Worm (Caenorhabditis elegans): ENCODE data around the gene C16B8.3.

The C16B8.3 gene

ce11 chrX:3937884-3938283, 30.6 kb downstream of the C16B8.3 start:
- TF ChIP-seq sptf-2 (GFP tag; optimal IDR thresholded peaks at IDR 0.05) (no peak), tlf-1 (GFP tag; optimal IDR thresholded peaks at IDR 0.05) (no peak), hlh-12 (tag; optimal IDR thresholded peaks at IDR 0.05) (no peak), dpff-1 (tag; optimal IDR thresholded peaks at IDR 0.05) (no peak), Y53F4B.3 (GFP tag; IDR thresholded peaks at IDR 0.05) (no peak), F23B12.7 (tag; optimal IDR thresholded peaks at IDR 0.05; ENCODE audit: insufficient read depth) (no peak), ceh-100 (GFP tag; IDR thresholded peaks at IDR 0.05) (no peak), ceh-27 (GFP tag; optimal IDR thresholded peaks at IDR 0.05) (no peak), mxl-1 (tag; optimal IDR thresholded peaks at IDR 0.05) (no peak), nfya-2 (GFP tag; IDR thresholded peaks at IDR 0.05) (no peak)

ce11 chrX:3937483-3937882, 31.0 kb downstream of the C16B8.3 start:
- TF ChIP-seq lin-35 (GFP tag; optimal IDR thresholded peaks at IDR 0.05) = no peak
- TF ChIP-seq him-1 (tag; optimal IDR thresholded peaks at IDR 0.05) = no peak
- no peak for TF ChIP-seq Y95B8A.8 (GFP tag; IDR thresholded peaks at IDR 0.05)
- TF ChIP-seq nfyb-1 (GFP tag; IDR thresholded peaks at IDR 0.05) = no peak
- TF ChIP-seq snpc-1.1 (tag; optimal IDR thresholded peaks at IDR 0.05; ENCODE audit: insufficient read depth) = no peak
- no peak for TF ChIP-seq T07F8.4 (tag; optimal IDR thresholded peaks at IDR 0.05)
- TF ChIP-seq gei-17 (GFP tag; optimal IDR thresholded peaks at IDR 0.05) = no peak
- no peak for TF ChIP-seq sea-2 (GFP tag; IDR thresholded peaks at IDR 0.05)
- no peak for TF ChIP-seq lin-54 (GFP tag; optimal IDR thresholded peaks at IDR 0.05)
- TF ChIP-seq Y56A3A.18 (GFP tag; IDR thresholded peaks at IDR 0.05) = no peak
- no peak for TF ChIP-seq B0035.1 (tag; optimal IDR thresholded peaks at IDR 0.05)
- TF ChIP-seq snpc-3.4 (tag; optimal IDR thresholded peaks at IDR 0.05) = no peak
- TF ChIP-seq cebp-2 (GFP tag; IDR thresholded peaks at IDR 0.05) = no peak
- no peak for TF ChIP-seq lir-1 (GFP tag; conservative IDR thresholded peaks at IDR 0.05)
- no peak for TF ChIP-seq mxl-1 (tag; optimal IDR thresholded peaks at IDR 0.05)
- TF ChIP-seq hrde-1 (tag; optimal IDR thresholded peaks at IDR 0.05; ENCODE audit: borderline replicate concordance) = no peak
- TF ChIP-seq B0261.1 (tag; optimal IDR thresholded peaks at IDR 0.05) = no peak

- TF ChIP-seq him-1 (tag; optimal IDR thresholded peaks at IDR 0.05) (no peak), madf-3 (GFP tag; IDR thresholded peaks at IDR 0.05) (no peak), chd-7 (tag; optimal IDR thresholded peaks at IDR 0.05) (no peak), F10E7.11 (tag; optimal IDR thresholded peaks at IDR 0.05) (no peak), egl-18 (GFP tag; IDR thresholded peaks at IDR 0.05) (no peak), F55B11.4 (tag; optimal IDR thresholded peaks at IDR 0.05; ENCODE audit: borderline replicate concordance, insufficient read depth) (no peak), B0336.3 (GFP tag; IDR thresholded peaks at IDR 0.05) (no peak), lsy-27 (tag; optimal IDR thresholded peaks at IDR 0.05; ENCODE audit: borderline replicate concordance, insufficient read depth) (no peak), ama-1 (optimal IDR thresholded peaks at IDR 0.05) (no peak), ama-1 (GFP tag; optimal IDR thresholded peaks at IDR 0.05) (no peak), mes-4 (tag; optimal IDR thresholded peaks at IDR 0.05) (no peak), hmg-1.2 (GFP tag; IDR thresholded peaks at IDR 0.05) (no peak), nhr-27 (tag; optimal IDR thresholded peaks at IDR 0.05) (no peak), ztf-6 (GFP tag; IDR thresholded peaks at IDR 0.05) (no peak), cebp-1 (GFP tag; IDR thresholded peaks at IDR 0.05) (no peak), cebp-1 (tag; optimal IDR thresholded peaks at IDR 0.05) (no peak)
Measured at ce11 chrX:3932694-3933093, 35.7 kb downstream of the C16B8.3 start.

Data from whole organism, young adult.